Worm (Caenorhabditis elegans): ENCODE data around the gene rpc-2.

- TF ChIP-seq flt-1 (GFP tag; IDR thresholded peaks at IDR 0.05) (peak; percentile 56), cog-1 (tag; optimal IDR thresholded peaks at IDR 0.05) (peak; percentile 35)
Measured at ce11 chrIII:5603439-5603986, 46.3 kb downstream of the rpc-2 start, which contains the start of gene madf-11.
